Worm (Caenorhabditis elegans): Measurements from ENCODE around the gene col-122.

- TF ChIP-seq ama-1 (optimal IDR thresholded peaks at IDR 0.05), result no peak
- TF ChIP-seq nhr-237 (tag; optimal IDR thresholded peaks at IDR 0.05), result no peak
These were observed 46.3 kb upstream of the col-122 start, which contains the start of gene C33A12.19 for ce11 chrIV:9516831-9517230.

Data from whole organism, L2 larva.